Fruit fly (Drosophila melanogaster) whole organism, embryonic: ENCODE data around the gene Nse4.
A peak's percentile ranks its signal among the peaks of the same experiment; 100 is the strongest.

Experiments
- Atf-2 ChIP-seq: fragments of 200-800 bp; sonication (Bioruptor generic); optimal IDR thresholded peaks from 2 replicates; lab custom pipeline; 2016; ENCODE audit warnings: missing biosample characterization, missing genetic modification characterization
- CG10321 ChIP-seq: fragments of 200-800 bp; sonication (Bioruptor generic); IDR thresholded peaks from 2 replicates; pipeline ENCODE4 v1.3.6; 2022; ENCODE audit warnings: missing biosample characterization, missing genetic modification characterization
- CG11504 ChIP-seq: fragments of 200-800 bp; sonication (Bioruptor generic); optimal IDR thresholded peaks from 3 replicates; lab custom pipeline; 2019; ENCODE audit warnings: missing biosample characterization, mild to moderate bottlenecking, missing genetic modification characterization, moderate library complexity
- CG13287 ChIP-seq: fragments of 200-800 bp; sonication (Bioruptor generic); IDR thresholded peaks from 2 replicates; pipeline ENCODE4 v1.3.6; 2022; ENCODE audit warnings: missing biosample characterization, missing genetic modification characterization; ENCODE audit not compliant: partially characterized antibody
- CG13624 ChIP-seq: fragments of 200-800 bp; sonication (Bioruptor generic); optimal IDR thresholded peaks from 2 replicates; lab custom pipeline; 2016; ENCODE audit warnings: missing biosample characterization, missing genetic modification characterization
- CG13775 ChIP-seq: fragments of 200-800 bp; sonication (Bioruptor generic); optimal IDR thresholded peaks from 3 replicates; lab custom pipeline; 2017; ENCODE audit warnings: missing biosample characterization, mild to moderate bottlenecking, missing genetic modification characterization
- CG14441 ChIP-seq: fragments of 200-800 bp; sonication (Bioruptor generic); IDR thresholded peaks from 2 replicates; pipeline ENCODE4 v1.3.6; 2022; ENCODE audit warnings: missing biosample characterization, missing genetic modification characterization
- CG17912 ChIP-seq: fragments of 200-800 bp; sonication (Bioruptor generic); optimal IDR thresholded peaks from 2 replicates; lab custom pipeline; 2018; ENCODE audit warnings: missing biosample characterization, mild to moderate bottlenecking, missing genetic modification characterization
- CG2712 ChIP-seq: fragments of 200-800 bp; optimal IDR thresholded peaks from 3 replicates; lab custom pipeline; 2019; ENCODE audit warnings: missing biosample characterization, mild to moderate bottlenecking, missing genetic modification characterization, moderate library complexity
- CG6175 ChIP-seq: fragments of 200-800 bp; sonication (Bioruptor generic); IDR thresholded peaks from 3 replicates; pipeline ENCODE4 v1.3.6; 2022; ENCODE audit warnings: missing biosample characterization, missing genetic modification characterization
- CG6254 ChIP-seq: fragments of 200-800 bp; sonication (Bioruptor generic); optimal IDR thresholded peaks from 3 replicates; lab custom pipeline; 2017; ENCODE audit warnings: mild to moderate bottlenecking, missing biosample characterization, missing genetic modification reagents, missing genetic modification characterization
- CG6272 ChIP-seq: fragments of 200-800 bp; sonication (Bioruptor generic); IDR thresholded peaks from 2 replicates; pipeline ENCODE4 v1.3.6; 2022; ENCODE audit warnings: missing biosample characterization, missing genetic modification characterization
- CG8924 ChIP-seq: fragments of 200-800 bp; optimal IDR thresholded peaks from 3 replicates; lab custom pipeline; 2019; ENCODE audit warnings: missing biosample characterization, mild to moderate bottlenecking, missing genetic modification characterization, moderate library complexity
- CG9609 ChIP-seq: fragments of 200-800 bp; sonication (Bioruptor generic); optimal IDR thresholded peaks from 3 replicates; lab custom pipeline; 2016; ENCODE audit warnings: missing biosample characterization, missing genetic modification characterization
- CG9932 ChIP-seq: fragments of 200-800 bp; sonication (Bioruptor generic); IDR thresholded peaks from 2 replicates; pipeline ENCODE4 v1.3.6; 2022; ENCODE audit warnings: missing biosample characterization, missing genetic modification characterization
- Dad ChIP-seq: fragments of 200-800 bp; sonication (Bioruptor generic); optimal IDR thresholded peaks from 3 replicates; lab custom pipeline; 2016; ENCODE audit warnings: missing biosample characterization, missing genetic modification characterization
- Fer1 ChIP-seq: fragments of 200-800 bp; sonication (Bioruptor generic); optimal IDR thresholded peaks from 2 replicates; lab custom pipeline; 2017; ENCODE audit warnings: missing biosample characterization, mild to moderate bottlenecking, missing genetic modification characterization
- Hr3 ChIP-seq: fragments of 200-800 bp; sonication (Bioruptor generic); optimal IDR thresholded peaks from 3 replicates; lab custom pipeline; 2016; ENCODE audit warnings: missing biosample characterization, missing genetic modification characterization
- Jarid2 ChIP-seq: fragments of 200-800 bp; sonication (Bioruptor generic); optimal IDR thresholded peaks from 3 replicates; lab custom pipeline; 2017; ENCODE audit warnings: mild to moderate bottlenecking, missing biosample characterization, missing genetic modification reagents, missing genetic modification characterization
- MBD-R2 ChIP-seq: fragments of 200-800 bp; sonication (Bioruptor generic); IDR thresholded peaks from 2 replicates; pipeline ENCODE4 v1.3.6; 2022; ENCODE audit warnings: missing biosample characterization, missing genetic modification characterization
- MTF-1 ChIP-seq: fragments of 200-800 bp; sonication (Bioruptor generic); optimal IDR thresholded peaks from 2 replicates; lab custom pipeline; 2018; ENCODE audit warnings: missing biosample characterization, mild to moderate bottlenecking, missing genetic modification characterization, borderline replicate concordance
- Max ChIP-seq: fragments of 200-800 bp; sonication (Bioruptor generic); optimal IDR thresholded peaks from 2 replicates; lab custom pipeline; 2016; ENCODE audit warnings: missing biosample characterization, mild to moderate bottlenecking, missing genetic modification characterization
- Myb ChIP-seq: fragments of 200-800 bp; sonication (Bioruptor generic); optimal IDR thresholded peaks from 2 replicates; lab custom pipeline; 2016; ENCODE audit warnings: missing biosample characterization, missing genetic modification characterization
- Nf-YB ChIP-seq: fragments of 200-800 bp; sonication (Bioruptor generic); optimal IDR thresholded peaks from 3 replicates; lab custom pipeline; 2019; ENCODE audit warnings: missing biosample characterization, mild to moderate bottlenecking, missing genetic modification characterization, moderate library complexity
- Oli ChIP-seq: fragments of 200-800 bp; sonication (Bioruptor generic); optimal IDR thresholded peaks from 2 replicates; lab custom pipeline; 2018; ENCODE audit warnings: missing biosample characterization, mild to moderate bottlenecking, missing genetic modification characterization, moderate library complexity
- Rfx ChIP-seq: fragments of 200-800 bp; sonication (Bioruptor generic); IDR thresholded peaks from 2 replicates; pipeline ENCODE4 v1.3.6; 2022; ENCODE audit warnings: missing biosample characterization, missing genetic modification characterization
- Sry-β ChIP-seq: fragments of 200-800 bp; sonication (Bioruptor generic); optimal IDR thresholded peaks from 2 replicates; lab custom pipeline; 2018; ENCODE audit warnings: missing biosample characterization, mild to moderate bottlenecking, missing genetic modification characterization, moderate library complexity
- Vsx1 ChIP-seq: fragments of 200-800 bp; sonication (Bioruptor generic); optimal IDR thresholded peaks from 2 replicates; lab custom pipeline; 2017; ENCODE audit warnings: missing biosample characterization, mild to moderate bottlenecking, missing genetic modification characterization, missing genetic modification reagents
- ac ChIP-seq: fragments of 200-800 bp; sonication (Bioruptor generic); optimal IDR thresholded peaks from 3 replicates; lab custom pipeline; 2017; ENCODE audit warnings: missing biosample characterization, mild to moderate bottlenecking, missing genetic modification characterization
- al ChIP-seq: fragments of 200-800 bp; sonication (Bioruptor generic); IDR thresholded peaks from 2 replicates; pipeline ENCODE4 v1.3.6; 2022; ENCODE audit warnings: missing biosample characterization, missing genetic modification characterization
- ara ChIP-seq: fragments of 200-800 bp; sonication (Bioruptor generic); IDR thresholded peaks from 2 replicates; pipeline ENCODE4 v1.3.6; 2022; ENCODE audit warnings: missing biosample characterization, missing genetic modification characterization
- chif ChIP-seq, 2 experiments: fragments of 200-800 bp; sonication (Bioruptor generic); optimal IDR thresholded peaks; 3 replicates each; lab custom pipeline; 2016; ENCODE audit warnings: missing biosample characterization in 2 of 2, missing genetic modification characterization in 2 of 2
- chm ChIP-seq: fragments of 200-800 bp; sonication (Bioruptor generic); IDR thresholded peaks from 2 replicates; pipeline ENCODE4 v1.3.6; 2022; ENCODE audit warnings: missing biosample characterization, missing genetic modification characterization
- dati ChIP-seq: fragments of 200-800 bp; sonication (Bioruptor generic); IDR thresholded peaks from 2 replicates; pipeline ENCODE4 v1.3.6; 2022; ENCODE audit warnings: missing biosample characterization, missing genetic modification characterization
- dmrt11E ChIP-seq: fragments of 200-800 bp; sonication (Bioruptor generic); optimal IDR thresholded peaks from 3 replicates; lab custom pipeline; 2018; ENCODE audit warnings: missing biosample characterization, mild to moderate bottlenecking, missing genetic modification characterization, moderate library complexity
- dysf ChIP-seq: fragments of 200-800 bp; sonication (Bioruptor generic); IDR thresholded peaks from 3 replicates; pipeline ENCODE4 v1.3.6; 2022; ENCODE audit warnings: missing biosample characterization, missing genetic modification characterization
- en ChIP-seq: fragments of 200-800 bp; sonication (Bioruptor generic); optimal IDR thresholded peaks from 2 replicates; lab custom pipeline; 2016; ENCODE audit warnings: missing biosample characterization, missing genetic modification characterization
- gcm ChIP-seq: fragments of 200-800 bp; sonication (Bioruptor generic); optimal IDR thresholded peaks from 2 replicates; lab custom pipeline; 2019; ENCODE audit warnings: missing biosample characterization, mild to moderate bottlenecking, missing genetic modification characterization, moderate library complexity
- gsb-n ChIP-seq: fragments of 200-800 bp; sonication (Bioruptor generic); optimal IDR thresholded peaks from 3 replicates; lab custom pipeline; 2018; ENCODE audit warnings: missing biosample characterization, mild to moderate bottlenecking, missing genetic modification characterization
- mirr ChIP-seq: fragments of 200-800 bp; sonication (Bioruptor generic); optimal IDR thresholded peaks from 3 replicates; lab custom pipeline; 2018; ENCODE audit warnings: missing biosample characterization, mild to moderate bottlenecking, missing genetic modification characterization
- nerfin-1 ChIP-seq: fragments of 200-800 bp; sonication (Bioruptor generic); optimal IDR thresholded peaks from 3 replicates; lab custom pipeline; 2019; ENCODE audit warnings: missing biosample characterization, mild to moderate bottlenecking, missing genetic modification characterization, moderate library complexity
- pros ChIP-seq: fragments of 200-800 bp; sonication (Bioruptor generic); optimal IDR thresholded peaks from 3 replicates; lab custom pipeline; 2019; ENCODE audit warnings: missing biosample characterization, mild to moderate bottlenecking, missing genetic modification characterization, moderate library complexity
- row ChIP-seq: fragments of 200-800 bp; sonication (Bioruptor generic); IDR thresholded peaks from 3 replicates; pipeline ENCODE4 v1.3.6; 2022; ENCODE audit warnings: missing biosample characterization, missing genetic modification characterization
- schlank ChIP-seq: fragments of 200-800 bp; sonication (Bioruptor generic); optimal IDR thresholded peaks from 2 replicates; lab custom pipeline; 2018; ENCODE audit warnings: missing biosample characterization, mild to moderate bottlenecking, missing genetic modification characterization
- tin ChIP-seq: fragments of 200-800 bp; sonication (Bioruptor generic); optimal IDR thresholded peaks from 3 replicates; lab custom pipeline; 2016; ENCODE audit warnings: missing biosample characterization, missing genetic modification characterization
- tna ChIP-seq: fragments of 200-800 bp; sonication (Bioruptor generic); IDR thresholded peaks from 2 replicates; pipeline ENCODE4 v1.3.6; 2022; ENCODE audit warnings: missing biosample characterization, missing genetic modification characterization; ENCODE audit not compliant: partially characterized antibody
- vfl ChIP-seq: fragments of 200-800 bp; sonication (Bioruptor generic); optimal IDR thresholded peaks from 2 replicates; lab custom pipeline; 2016; ENCODE audit warnings: missing biosample characterization, missing genetic modification characterization
- zen2 ChIP-seq: fragments of 200-800 bp; sonication (Bioruptor generic); IDR thresholded peaks from 3 replicates; pipeline ENCODE4 v1.3.6; 2022; ENCODE audit warnings: missing biosample characterization, missing genetic modification characterization; ENCODE audit not compliant: partially characterized antibody

The Nse4 gene

dm6 chr2L:10413251-10414127 lies 25.8 kb upstream of the Nse4 start, which contains the start of the genes CG5355 and Klp31E (continued):
- no peak; the same call in none of the 2 replicates for TF ChIP-seq CG6272 (GFP tag; lab: Robert Waterston, UW)
- TF ChIP-seq gsb-n (tag; lab: Kevin White, UChicago), result no peak
- TF ChIP-seq MBD-R2 (GFP tag; lab: Robert Waterston, UW), result peak; percentile 72
- peak; percentile 7 to 41 for TF ChIP-seq chif (GFP tag; optimal IDR thresholded peaks at IDR 0.05; lab: Kevin White, UChicago)
- TF ChIP-seq gcm, result peak; percentile 45
- TF ChIP-seq CG8924 (tag; lab: Kevin White, UChicago), result peak; percentile 76
- TF ChIP-seq mirr (GFP tag; lab: Kevin White, UChicago), result no peak
- peak; percentile 31 for TF ChIP-seq nerfin-1 (tag; lab: Kevin White, UChicago)
- no peak for TF ChIP-seq CG10321
- no peak for TF ChIP-seq CG6254 (GFP tag; lab: Kevin White, UChicago)
- TF ChIP-seq vfl, result peak; percentile 15
- TF ChIP-seq dmrt11E (tag; lab: Kevin White, UChicago), result peak; percentile 80
- TF ChIP-seq CG13624, result peak; percentile 52
- peak; percentile 29 for TF ChIP-seq Sry-β
- peak; percentile 32 for TF ChIP-seq Dad (GFP tag; lab: Kevin White, UChicago)
- TF ChIP-seq Nf-YB (GFP tag; lab: Kevin White, UChicago), result peak; percentile 50
- TF ChIP-seq MTF-1 (GFP tag; lab: Kevin White, UChicago), result peak; percentile 9
- TF ChIP-seq Fer1 (GFP tag; lab: Kevin White, UChicago), result peak; percentile 34
- TF ChIP-seq Jarid2 (GFP tag; lab: Kevin White, UChicago), result no peak
- peak; percentile 63; the same call in 2 of the 3 replicates for TF ChIP-seq zen2 (GFP tag; lab: Robert Waterston, UW)
- TF ChIP-seq dysf (GFP tag; lab: Robert Waterston, UW), result peak; percentile 61; the same call in 2 of the 3 replicates
- no peak for TF ChIP-seq pros (GFP tag; lab: Kevin White, UChicago)
- TF ChIP-seq tin, result peak; percentile 57
- TF ChIP-seq Myb (GFP tag; lab: Kevin White, UChicago), result peak; percentile 11
- TF ChIP-seq tna (GFP tag; lab: Robert Waterston, UW), result no peak
- peak; percentile 85 for TF ChIP-seq CG2712 (tag; lab: Kevin White, UChicago)
- peak; percentile 81 for TF ChIP-seq CG13775 (GFP tag; lab: Kevin White, UChicago)
- peak; percentile 34 for TF ChIP-seq chm
- peak; percentile 45 for TF ChIP-seq Atf-2 (GFP tag; lab: Kevin White, UChicago)
- TF ChIP-seq Oli, result peak; percentile 75
- TF ChIP-seq CG11504 (tag; lab: Kevin White, UChicago), result peak; percentile 79
- TF ChIP-seq Vsx1 (GFP tag; lab: Kevin White, UChicago), result no peak
- TF ChIP-seq CG13287 (GFP tag; lab: Robert Waterston, UW), result peak; percentile 75
- TF ChIP-seq CG17912, result no peak
- no peak for TF ChIP-seq CG6175
- TF ChIP-seq ac (GFP tag; lab: Kevin White, UChicago), result peak; percentile 15
- peak; percentile 88 for TF ChIP-seq row (GFP tag; lab: Robert Waterston, UW)
- peak; percentile 60 for TF ChIP-seq CG9932 (GFP tag; lab: Robert Waterston, UW)
- TF ChIP-seq CG14441, result no peak
- TF ChIP-seq en (GFP tag; lab: Kevin White, UChicago), result peak; percentile 32
- TF ChIP-seq ara, result peak; percentile 72
- TF ChIP-seq CG9609 (GFP tag; lab: Kevin White, UChicago), result peak; percentile 37
- TF ChIP-seq dati (GFP tag; lab: Robert Waterston, UW), result no peak
- peak; percentile 53 for TF ChIP-seq Rfx (GFP tag; lab: Robert Waterston, UW)
- TF ChIP-seq schlank (tag; lab: Kevin White, UChicago), result no peak
- TF ChIP-seq Max, result peak; percentile 28
- peak; percentile 71 for TF ChIP-seq Hr3
- TF ChIP-seq al, result 0 out of 2 replicates have a peak, but pooled peaks have one; percentile 16
